Worm (Caenorhabditis elegans) whole organism, young adult: Measurements from ENCODE around the gene C14A4.6.

Experiments used
- B0336.3 ChIP-seq: fragments of 200-800 bp; sonication (Bioruptor generic); IDR thresholded peaks from 2 replicates; pipeline ENCODE4 v1.3.6; 2022; ENCODE audit warnings: missing genetic modification characterization, missing compliant biosample characterization
- C06A6.2 ChIP-seq: fragments of 200-800 bp; sonication (Bioruptor generic); conservative IDR thresholded peaks from 2 replicates; pipeline ENCODE4 v1.3.6; 2022; ENCODE audit warnings: missing genetic modification characterization, missing compliant biosample characterization
- F52B5.7 ChIP-seq: sonication (generic microtip); optimal IDR thresholded peaks from 2 replicates; lab custom pipeline; 2016; ENCODE audit warnings: mild to moderate bottlenecking, missing genetic modification characterization, missing compliant biosample characterization
- F57A8.1 ChIP-seq: fragments of 200-800 bp; sonication (Bioruptor generic); optimal IDR thresholded peaks from 2 replicates; lab custom pipeline; 2018; ENCODE audit warnings: mild to moderate bottlenecking, missing genetic modification characterization, moderate library complexity, missing compliant biosample characterization
- K11D2.4 ChIP-seq: fragments of 200-800 bp; sonication (Bioruptor generic); IDR thresholded peaks from 2 replicates; pipeline ENCODE4 v1.3.6; 2022; ENCODE audit warnings: missing genetic modification reagents, missing genetic modification characterization, missing compliant biosample characterization
- Y53G8AR.9 ChIP-seq: fragments of 200-800 bp; sonication (Bioruptor generic); conservative IDR thresholded peaks from 2 replicates; pipeline ENCODE4 v1.3.6; 2022; ENCODE audit warnings: missing genetic modification reagents, missing genetic modification characterization, missing compliant biosample characterization
- Y56A3A.18 ChIP-seq: fragments of 200-800 bp; sonication (Bioruptor generic); IDR thresholded peaks from 2 replicates; pipeline ENCODE4 v1.3.6; 2022; ENCODE audit warnings: missing genetic modification reagents, missing genetic modification characterization, missing compliant biosample characterization
- ZK185.1 ChIP-seq: sonication (generic microtip); optimal IDR thresholded peaks from 2 replicates; lab custom pipeline; 2016; ENCODE audit warnings: mild to moderate bottlenecking, missing genetic modification characterization, missing compliant biosample characterization; ENCODE audit not compliant: poor library complexity, severe bottlenecking
- ama-1 ChIP-seq, 3 experiments: fragments of 150-350 bp in 1 of 3; sonication (generic microtip) in 2 of 3; optimal IDR thresholded peaks; 2 replicates each; lab custom pipeline; 2014 to 2018; ENCODE audit warnings: missing biosample characterization in 2 of 3, missing genetic modification characterization in 2 of 3, missing genetic modification reagents in 2 of 3
- aptf-3 ChIP-seq: fragments of 200-800 bp; sonication (Bioruptor generic); IDR thresholded peaks from 2 replicates; pipeline ENCODE4 v1.3.6; 2022; ENCODE audit warnings: missing genetic modification characterization, missing compliant biosample characterization
- bed-2 ChIP-seq: fragments of 200-800 bp; sonication (Bioruptor generic); IDR thresholded peaks from 2 replicates; pipeline ENCODE4 v1.3.6; 2022; ENCODE audit warnings: missing genetic modification reagents, missing genetic modification characterization, missing compliant biosample characterization
- ccch-3 ChIP-seq: fragments of 200-800 bp; sonication (Bioruptor generic); optimal IDR thresholded peaks from 2 replicates; lab custom pipeline; 2018; ENCODE audit warnings: mild to moderate bottlenecking, missing genetic modification characterization, missing compliant biosample characterization
- cebp-1 ChIP-seq, 2 experiments: fragments of 200-800 bp in 1 of 2; sonication (Bioruptor generic) in 1 of 2; sonication (generic microtip) in 1 of 2; IDR thresholded peaks in 1 of 2; optimal IDR thresholded peaks in 1 of 2; 2 replicates each; pipeline versions ENCODE4 v1.3.6 to Lab custom; 2017 to 2022; ENCODE audit warnings: missing compliant biosample characterization in 2 of 2, missing genetic modification characterization in 2 of 2, mild to moderate bottlenecking in 1 of 2, missing genetic modification reagents in 1 of 2, moderate library complexity in 1 of 2
- ceh-100 ChIP-seq: fragments of 200-800 bp; sonication (Bioruptor generic); IDR thresholded peaks from 2 replicates; pipeline ENCODE4 v1.3.6; 2022; ENCODE audit warnings: missing genetic modification reagents, missing genetic modification characterization, missing compliant biosample characterization
- ceh-27 ChIP-seq: fragments of 200-800 bp; sonication (Bioruptor generic); optimal IDR thresholded peaks from 2 replicates; lab custom pipeline; 2018; ENCODE audit warnings: mild to moderate bottlenecking, missing genetic modification characterization, moderate library complexity, missing compliant biosample characterization
- ceh-40 ChIP-seq: fragments of 200-800 bp; sonication (Bioruptor generic); IDR thresholded peaks from 2 replicates; pipeline ENCODE4 v1.3.6; 2022; ENCODE audit warnings: missing genetic modification characterization, missing compliant biosample characterization
- chd-7 ChIP-seq: sonication (generic microtip); optimal IDR thresholded peaks from 2 replicates; lab custom pipeline; 2016; ENCODE audit warnings: mild to moderate bottlenecking, missing genetic modification characterization, moderate library complexity, missing compliant biosample characterization
- dpff-1 ChIP-seq: sonication (generic microtip); optimal IDR thresholded peaks from 2 replicates; lab custom pipeline; 2017; ENCODE audit warnings: mild to moderate bottlenecking, missing genetic modification characterization, missing compliant biosample characterization
- dpl-1 ChIP-seq: fragments of 150-350 bp; optimal IDR thresholded peaks from 2 replicates; lab custom pipeline; 2014; ENCODE audit warnings: missing biosample characterization, missing genetic modification reagents, missing genetic modification characterization
- ets-4 ChIP-seq: fragments of 200-800 bp; sonication (Bioruptor generic); optimal IDR thresholded peaks from 2 replicates; lab custom pipeline; 2018; ENCODE audit warnings: mild to moderate bottlenecking, missing genetic modification characterization, missing compliant biosample characterization
- fkh-3 ChIP-seq: sonication (generic microtip); optimal IDR thresholded peaks from 2 replicates; lab custom pipeline; 2016; ENCODE audit warnings: mild to moderate bottlenecking, missing genetic modification characterization, missing compliant biosample characterization
- gei-17 ChIP-seq: fragments of 200-800 bp; sonication (Bioruptor generic); optimal IDR thresholded peaks from 2 replicates; lab custom pipeline; 2018; ENCODE audit warnings: mild to moderate bottlenecking, missing genetic modification characterization, missing compliant biosample characterization
- hmg-1.2 ChIP-seq: fragments of 200-800 bp; sonication (Bioruptor generic); IDR thresholded peaks from 2 replicates; pipeline ENCODE4 v1.3.6; 2022; ENCODE audit warnings: missing genetic modification reagents, missing genetic modification characterization, missing compliant biosample characterization
- hsf-1 ChIP-seq: fragments of 200-800 bp; sonication (Bioruptor generic); IDR thresholded peaks from 2 replicates; pipeline ENCODE4 v1.3.6; 2022; ENCODE audit warnings: missing genetic modification reagents, missing genetic modification characterization, missing compliant biosample characterization
- let-526 ChIP-seq: fragments of 200-800 bp; sonication (Bioruptor generic); IDR thresholded peaks from 2 replicates; pipeline ENCODE4 v1.3.6; 2022; ENCODE audit warnings: missing genetic modification reagents, missing genetic modification characterization, missing compliant biosample characterization
- lin-26 ChIP-seq: fragments of 200-800 bp; sonication (Bioruptor generic); IDR thresholded peaks from 2 replicates; pipeline ENCODE4 v1.3.6; 2022; ENCODE audit warnings: missing genetic modification reagents, missing genetic modification characterization, missing compliant biosample characterization
- lin-35 ChIP-seq, 3 experiments: fragments of 150-350 bp in 2 of 3; sonication (generic microtip) in 1 of 3; optimal IDR thresholded peaks; 2 replicates each; lab custom pipeline; 2014 to 2018; ENCODE audit warnings: missing biosample characterization in 3 of 3, missing genetic modification characterization in 3 of 3, missing genetic modification reagents in 3 of 3
- lin-54 ChIP-seq: fragments of 200-800 bp; sonication (Bioruptor generic); optimal IDR thresholded peaks from 2 replicates; lab custom pipeline; 2018; ENCODE audit warnings: mild to moderate bottlenecking, missing genetic modification characterization, missing compliant biosample characterization
- lir-1 ChIP-seq: fragments of 200-800 bp; sonication (Bioruptor generic); conservative IDR thresholded peaks from 2 replicates; pipeline ENCODE4 v1.3.6; 2022; ENCODE audit warnings: missing genetic modification reagents, missing genetic modification characterization, missing compliant biosample characterization
- madf-3 ChIP-seq: fragments of 200-800 bp; sonication (Bioruptor generic); IDR thresholded peaks from 2 replicates; pipeline ENCODE4 v1.3.6; 2022; ENCODE audit warnings: missing genetic modification reagents, missing genetic modification characterization, missing compliant biosample characterization
- madf-6 ChIP-seq: fragments of 200-800 bp; sonication (Bioruptor generic); IDR thresholded peaks from 2 replicates; pipeline ENCODE4 v1.3.6; 2022; ENCODE audit warnings: missing genetic modification reagents, missing genetic modification characterization, missing compliant biosample characterization
- mcd-1 ChIP-seq: fragments of 200-800 bp; sonication (Bioruptor generic); IDR thresholded peaks from 2 replicates; pipeline ENCODE4 v1.3.6; 2022; ENCODE audit warnings: missing genetic modification reagents, missing genetic modification characterization, missing compliant biosample characterization
- nfya-2 ChIP-seq: fragments of 200-800 bp; sonication (Bioruptor generic); IDR thresholded peaks from 2 replicates; pipeline ENCODE4 v1.3.6; 2022; ENCODE audit warnings: missing genetic modification reagents, missing genetic modification characterization, missing compliant biosample characterization
- nfyb-1 ChIP-seq: fragments of 200-800 bp; sonication (Bioruptor generic); IDR thresholded peaks from 2 replicates; pipeline ENCODE4 v1.3.6; 2022; ENCODE audit warnings: missing genetic modification reagents, missing genetic modification characterization, missing compliant biosample characterization
- nhr-90 ChIP-seq: sonication (generic microtip); optimal IDR thresholded peaks from 2 replicates; lab custom pipeline; 2016; ENCODE audit warnings: missing genotype, mild to moderate bottlenecking, missing genetic modification characterization, missing compliant biosample characterization
- rpc-1 ChIP-seq, 2 experiments: fragments of 150-350 bp in 1 of 2; sonication (generic microtip) in 1 of 2; optimal IDR thresholded peaks; 2 replicates each; lab custom pipeline; 2014 to 2018; ENCODE audit warnings: missing biosample characterization in 1 of 2, missing genetic modification characterization in 1 of 2, missing genetic modification reagents in 1 of 2, missing genotype in 1 of 2
- snpc-3.4 ChIP-seq: sonication (generic microtip); optimal IDR thresholded peaks from 2 replicates; lab custom pipeline; 2017; ENCODE audit warnings: missing genetic modification characterization, mild to moderate bottlenecking, missing compliant biosample characterization, antibody characterized with exemption, moderate library complexity, missing genotype, missing genetic modification reagents
- snpc-4 ChIP-seq, 5 experiments: fragments of 150-350 bp in 1 of 5; sonication (generic microtip) in 4 of 5; optimal IDR thresholded peaks; 2 replicates each; lab custom pipeline; 2014 to 2018; ENCODE audit warnings: missing genetic modification characterization in 5 of 5, missing biosample characterization in 3 of 5, antibody characterized with exemption in 2 of 5, mild to moderate bottlenecking in 2 of 5, missing compliant biosample characterization in 2 of 5, missing genotype in 2 of 5, moderate library complexity in 2 of 5, missing genetic modification reagents in 1 of 5
- somi-1 ChIP-seq: fragments of 200-800 bp; sonication (Bioruptor generic); optimal IDR thresholded peaks from 2 replicates; lab custom pipeline; 2018; ENCODE audit warnings: mild to moderate bottlenecking, missing genetic modification characterization, missing compliant biosample characterization
- sptf-2 ChIP-seq: fragments of 200-800 bp; sonication (Bioruptor generic); optimal IDR thresholded peaks from 2 replicates; lab custom pipeline; 2018; ENCODE audit warnings: mild to moderate bottlenecking, missing genetic modification characterization, missing compliant biosample characterization
- tbp1 ChIP-seq: fragments of 200-800 bp; sonication (Bioruptor generic); optimal IDR thresholded peaks from 2 replicates; lab custom pipeline; 2018; ENCODE audit warnings: mild to moderate bottlenecking, missing genetic modification characterization, missing compliant biosample characterization
- unc-130 ChIP-seq: sonication (generic microtip); optimal IDR thresholded peaks from 2 replicates; lab custom pipeline; 2016; ENCODE audit warnings: missing genetic modification reagents, missing genetic modification characterization, missing compliant biosample characterization
- zim-3 ChIP-seq: sonication (generic microtip); optimal IDR thresholded peaks from 2 replicates; lab custom pipeline; 2017; ENCODE audit warnings: mild to moderate bottlenecking, missing genetic modification characterization, moderate library complexity, missing compliant biosample characterization
- ztf-28 ChIP-seq: fragments of 200-800 bp; sonication (Bioruptor generic); IDR thresholded peaks from 2 replicates; pipeline ENCODE4 v1.3.6; 2022; ENCODE audit warnings: missing genetic modification reagents, missing genetic modification characterization, missing compliant biosample characterization
- ztf-6 ChIP-seq: fragments of 200-800 bp; sonication (Bioruptor generic); IDR thresholded peaks from 2 replicates; pipeline ENCODE4 v1.3.6; 2022; ENCODE audit warnings: missing genetic modification reagents, missing genetic modification characterization, missing compliant biosample characterization

Gene C14A4.6

DNA sequence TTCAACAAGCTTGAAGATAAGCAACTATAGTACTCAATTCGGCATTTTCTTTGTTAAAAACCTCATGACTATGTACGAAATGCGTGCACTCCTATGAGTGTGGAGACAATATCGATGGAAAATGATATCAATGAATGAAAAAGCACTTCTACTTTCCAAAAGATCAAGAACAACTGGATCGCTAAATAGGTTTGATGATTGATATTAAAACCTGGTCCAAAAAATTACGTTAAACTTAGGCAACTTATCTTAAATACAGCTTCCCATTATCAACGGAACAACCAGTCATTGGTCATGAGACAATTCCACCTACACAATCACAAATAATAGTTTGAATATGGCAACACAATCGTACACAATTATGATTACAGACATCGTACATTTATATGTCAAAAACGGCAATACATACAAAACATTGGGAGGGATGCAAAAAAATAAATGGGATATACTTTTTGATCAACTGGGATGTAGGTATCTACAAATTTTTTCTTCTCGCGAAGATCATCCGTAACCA is 34.8 kb downstream of the C14A4.6 start (continued):
- TF ChIP-seq sptf-2 (GFP tag; lab: Kevin White, UChicago) (no peak), fkh-3 (tag; lab: Kevin White, UChicago) (no peak), unc-130 (GFP tag; lab: Kevin White, UChicago) (no peak), ceh-100 (no peak), madf-3 (peak; percentile 69; the same call in 1 of the 2 replicates), dpl-1 (GFP tag; lab: Kevin White, UChicago) (no peak), hsf-1 (GFP tag; lab: Robert Waterston, UW) (peak; percentile 53), madf-6 (peak; percentile 60; the same call in 1 of the 2 replicates), gei-17 (GFP tag; lab: Kevin White, UChicago) (no peak), nhr-90 (tag; lab: Kevin White, UChicago) (peak; percentile 4), ceh-27 (GFP tag; lab: Kevin White, UChicago) (peak; percentile 1), ets-4 (no peak), ccch-3 (GFP tag; lab: Kevin White, UChicago) (no peak), lin-54 (GFP tag; lab: Kevin White, UChicago) (peak; percentile 23), let-526 (GFP tag; lab: Robert Waterston, UW) (no peak), zim-3 (tag; lab: Kevin White, UChicago) (peak; percentile 62), bed-2 (GFP tag; lab: Robert Waterston, UW) (no peak), B0336.3 (peak; percentile 31; the same call in 1 of the 2 replicates), lin-26 (GFP tag; lab: Robert Waterston, UW) (0 out of 2 replicates have a peak, but pooled peaks have one; percentile 68), C06A6.2 (GFP tag; lab: Robert Waterston, UW) (no peak), ama-1 (optimal IDR thresholded peaks at IDR 0.05; lab: Kevin White, UChicago) (peak; percentile 28), ama-1 (GFP tag; optimal IDR thresholded peaks at IDR 0.05; lab: Kevin White, UChicago) (peak in 1 of 2 experiments; percentile 48), Y53G8AR.9 (GFP tag; lab: Robert Waterston, UW) (0 out of 2 replicates have a peak, but pooled peaks have one; percentile 11), F57A8.1 (GFP tag; lab: Kevin White, UChicago) (no peak), ztf-28 (no peak), dpff-1 (tag; lab: Kevin White, UChicago) (no peak), chd-7 (tag; lab: Kevin White, UChicago) (no peak), ZK185.1 (tag; lab: Kevin White, UChicago) (peak; percentile 6), ztf-6 (GFP tag; lab: Robert Waterston, UW) (no peak), nfya-2 (GFP tag; lab: Robert Waterston, UW) (no peak), ceh-40 (peak; percentile 68; the same call in 1 of the 2 replicates)

- TF ChIP-seq madf-6 (0 out of 2 replicates have a peak, but pooled peaks have one; percentile 21), rpc-1 (optimal IDR thresholded peaks at IDR 0.05; lab: Kevin White, UChicago) (no peak), rpc-1 (tag; optimal IDR thresholded peaks at IDR 0.05; lab: Kevin White, UChicago) (no peak), aptf-3 (GFP tag; lab: Robert Waterston, UW) (no peak), snpc-3.4 (tag; lab: Kevin White, UChicago) (no peak), tbp1 (GFP tag; lab: Kevin White, UChicago) (peak; percentile 45), Y56A3A.18 (GFP tag; lab: Robert Waterston, UW) (no peak), snpc-4 (GFP tag; optimal IDR thresholded peaks at IDR 0.05; lab: Kevin White, UChicago) (no peak), snpc-4 (tag; optimal IDR thresholded peaks at IDR 0.05; lab: Kevin White, UChicago) (peak in 1 of 4 experiments; percentile 39), lin-35 (GFP tag; optimal IDR thresholded peaks at IDR 0.05; lab: Kevin White, UChicago) (peak in 1 of 3 experiments; percentile 35), mcd-1 (peak; percentile 39; the same call in 1 of the 2 replicates), hmg-1.2 (GFP tag; lab: Robert Waterston, UW) (peak; percentile 62), lir-1 (peak; percentile 51; the same call in 1 of the 2 replicates), ztf-28 (no peak), ets-4 (no peak), F52B5.7 (peak; percentile 2), cebp-1 (GFP tag; IDR thresholded peaks at IDR 0.05; lab: Robert Waterston, UW) (no peak), cebp-1 (tag; optimal IDR thresholded peaks at IDR 0.05; lab: Kevin White, UChicago) (peak; percentile 74), K11D2.4 (GFP tag; lab: Robert Waterston, UW) (peak; percentile 85), somi-1 (GFP tag; lab: Kevin White, UChicago) (peak; percentile 43), nfyb-1 (GFP tag; lab: Robert Waterston, UW) (0 out of 2 replicates have a peak, but pooled peaks have one; percentile 50)
Measured at ce11 chrII:10558962-10559415, 35.6 kb downstream of the C14A4.6 start.
